Fruit fly (Drosophila melanogaster) whole organism, embryonic: ENCODE data around the gene Alg12.

Experiments
- ATbp ChIP-seq: fragments of 200-800 bp; sonication (Bioruptor generic); optimal IDR thresholded peaks from 2 replicates; lab custom pipeline; 2017; ENCODE audit warnings: missing biosample characterization, mild to moderate bottlenecking, missing genetic modification characterization, missing genetic modification reagents
- Antp ChIP-seq: fragments of 200-800 bp; sonication (Bioruptor generic); optimal IDR thresholded peaks from 3 replicates; lab custom pipeline; 2016; ENCODE audit warnings: missing biosample characterization, missing genetic modification characterization
- Awh ChIP-seq: fragments of 200-800 bp; sonication (Bioruptor generic); IDR thresholded peaks from 2 replicates; pipeline ENCODE4, ENCODE4 v1.3.6; 2022; ENCODE audit warnings: missing biosample characterization, missing genetic modification characterization
- Bgb ChIP-seq: fragments of 200-800 bp; sonication (Bioruptor generic); IDR thresholded peaks from 2 replicates; pipeline ENCODE4 v1.3.6; 2022; ENCODE audit warnings: missing biosample characterization, missing genetic modification characterization; ENCODE audit not compliant: partially characterized antibody
- CG10431 ChIP-seq: fragments of 200-800 bp; sonication (Bioruptor generic); optimal IDR thresholded peaks from 3 replicates; lab custom pipeline; 2018; ENCODE audit warnings: missing biosample characterization, mild to moderate bottlenecking, missing genetic modification characterization
- CG11696 ChIP-seq: fragments of 200-800 bp; sonication (Bioruptor generic); IDR thresholded peaks from 2 replicates; pipeline ENCODE4 v1.3.6; 2022; ENCODE audit warnings: missing biosample characterization, missing genetic modification characterization
- CG2712 ChIP-seq: fragments of 200-800 bp; optimal IDR thresholded peaks from 3 replicates; lab custom pipeline; 2019; ENCODE audit warnings: missing biosample characterization, mild to moderate bottlenecking, missing genetic modification characterization, moderate library complexity
- CG31441 ChIP-seq: fragments of 200-800 bp; sonication (Bioruptor generic); IDR thresholded peaks from 2 replicates; pipeline ENCODE4 v1.3.6; 2022; ENCODE audit warnings: missing biosample characterization, missing genetic modification characterization
- CG32772 ChIP-seq: fragments of 200-800 bp; sonication (Bioruptor generic); IDR thresholded peaks from 2 replicates; pipeline ENCODE4 v1.3.6; 2022; ENCODE audit warnings: missing biosample characterization, missing genetic modification characterization
- CG33557 ChIP-seq: fragments of 200-800 bp; sonication (Bioruptor generic); optimal IDR thresholded peaks from 2 replicates; lab custom pipeline; 2019; ENCODE audit warnings: missing biosample characterization, mild to moderate bottlenecking, missing genetic modification characterization, moderate library complexity
- CG4360 ChIP-seq: fragments of 200-800 bp; sonication (Bioruptor generic); IDR thresholded peaks from 2 replicates; pipeline ENCODE4 v1.3.6; 2022; ENCODE audit warnings: missing biosample characterization, missing genetic modification characterization
- CG7372 ChIP-seq: fragments of 200-800 bp; sonication (Bioruptor generic); IDR thresholded peaks from 2 replicates; pipeline ENCODE4 v1.3.6; 2022; ENCODE audit warnings: missing biosample characterization, missing genetic modification characterization
- CG7839 ChIP-seq: fragments of 200-800 bp; sonication (Bioruptor generic); optimal IDR thresholded peaks from 3 replicates; lab custom pipeline; 2018; ENCODE audit warnings: missing biosample characterization, mild to moderate bottlenecking, missing genetic modification characterization, moderate library complexity
- CG8388 ChIP-seq: fragments of 200-800 bp; sonication (Bioruptor generic); optimal IDR thresholded peaks from 2 replicates; lab custom pipeline; 2019; ENCODE audit warnings: missing biosample characterization, mild to moderate bottlenecking, missing genetic modification characterization, moderate library complexity
- Dek ChIP-seq: fragments of 200-800 bp; sonication (Bioruptor generic); optimal IDR thresholded peaks from 3 replicates; lab custom pipeline; 2019; ENCODE audit warnings: missing biosample characterization, mild to moderate bottlenecking, missing genetic modification characterization, moderate library complexity
- HLH4C ChIP-seq: fragments of 200-800 bp; sonication (Bioruptor generic); IDR thresholded peaks from 3 replicates; pipeline ENCODE4 v1.3.6; 2022; ENCODE audit warnings: missing biosample characterization, missing genetic modification characterization; ENCODE audit not compliant: partially characterized antibody
- Hr51 ChIP-seq, 2 experiments: fragments of 200-800 bp; sonication (Bioruptor generic); optimal IDR thresholded peaks; 2 replicates in 1 of 2; 3 replicates in 1 of 2; lab custom pipeline; 2016 to 2018; ENCODE audit warnings: missing biosample characterization in 2 of 2, missing genetic modification characterization in 2 of 2, mild to moderate bottlenecking in 1 of 2, moderate library complexity in 1 of 2
- Jarid2 ChIP-seq: fragments of 200-800 bp; sonication (Bioruptor generic); optimal IDR thresholded peaks from 3 replicates; lab custom pipeline; 2017; ENCODE audit warnings: mild to moderate bottlenecking, missing biosample characterization, missing genetic modification reagents, missing genetic modification characterization
- Med ChIP-seq: fragments of 200-800 bp; sonication (Bioruptor generic); peaks from one replicate; lab custom pipeline; 2016; ENCODE audit warnings: missing biosample characterization, missing genetic modification characterization, mild to moderate bottlenecking, inconsistent platforms, moderate library complexity
- PHDP ChIP-seq: fragments of 200-800 bp; sonication (Bioruptor generic); optimal IDR thresholded peaks from 3 replicates; lab custom pipeline; 2018; ENCODE audit warnings: missing biosample characterization, mild to moderate bottlenecking, missing genetic modification characterization, moderate library complexity
- Pdp1 ChIP-seq, 2 experiments: fragments of 200-800 bp; sonication (Bioruptor generic); optimal IDR thresholded peaks; 3 replicates each; lab custom pipeline; 2016; ENCODE audit warnings: missing biosample characterization in 2 of 2, missing genetic modification characterization in 2 of 2, mild to moderate bottlenecking in 1 of 2, moderate library complexity in 1 of 2
- Ptx1 ChIP-seq: fragments of 200-800 bp; sonication (Bioruptor generic); IDR thresholded peaks from 2 replicates; pipeline ENCODE4 v1.3.6; 2022; ENCODE audit warnings: missing biosample characterization, missing genetic modification characterization
- Sox102F ChIP-seq: fragments of 200-800 bp; sonication (Bioruptor generic); optimal IDR thresholded peaks from 2 replicates; lab custom pipeline; 2018; ENCODE audit warnings: missing biosample characterization, mild to moderate bottlenecking, missing genetic modification characterization, moderate library complexity
- Xbp1 ChIP-seq: fragments of 200-800 bp; sonication (Bioruptor generic); optimal IDR thresholded peaks from 3 replicates; lab custom pipeline; 2016; ENCODE audit warnings: missing biosample characterization, mild to moderate bottlenecking, missing genetic modification characterization
- bab2 ChIP-seq: fragments of 200-800 bp; sonication (Bioruptor generic); optimal IDR thresholded peaks from 2 replicates; lab custom pipeline; 2016; ENCODE audit warnings: missing biosample characterization, missing genetic modification characterization
- bsh ChIP-seq, 2 experiments: fragments of 200-800 bp; sonication (Bioruptor generic); optimal IDR thresholded peaks; 2 replicates each; lab custom pipeline; 2017 to 2018; ENCODE audit warnings: mild to moderate bottlenecking in 2 of 2, missing biosample characterization in 2 of 2, missing genetic modification characterization in 2 of 2, moderate library complexity in 1 of 2
- chif ChIP-seq, 2 experiments: fragments of 200-800 bp; sonication (Bioruptor generic); optimal IDR thresholded peaks; 3 replicates each; lab custom pipeline; 2016; ENCODE audit warnings: missing biosample characterization in 2 of 2, missing genetic modification characterization in 2 of 2
- dmrt11E ChIP-seq: fragments of 200-800 bp; sonication (Bioruptor generic); optimal IDR thresholded peaks from 3 replicates; lab custom pipeline; 2018; ENCODE audit warnings: missing biosample characterization, mild to moderate bottlenecking, missing genetic modification characterization, moderate library complexity
- dmrt99B ChIP-seq: fragments of 200-800 bp; sonication (Bioruptor generic); optimal IDR thresholded peaks from 2 replicates; lab custom pipeline; 2018; ENCODE audit warnings: missing biosample characterization, mild to moderate bottlenecking, missing genetic modification characterization, moderate library complexity
- dpn ChIP-seq, 2 experiments: fragments of 200-800 bp; sonication (Bioruptor generic); optimal IDR thresholded peaks; 3 replicates each; lab custom pipeline; 2016; ENCODE audit warnings: missing biosample characterization in 2 of 2, missing genetic modification characterization in 2 of 2
- gem ChIP-seq: fragments of 200-800 bp; sonication (Bioruptor generic); optimal IDR thresholded peaks from 2 replicates; lab custom pipeline; 2019; ENCODE audit warnings: missing biosample characterization, mild to moderate bottlenecking, missing genetic modification characterization, moderate library complexity
- gfzf ChIP-seq: fragments of 200-800 bp; sonication (Bioruptor generic); optimal IDR thresholded peaks from 2 replicates; lab custom pipeline; 2016; ENCODE audit warnings: missing biosample characterization, mild to moderate bottlenecking, missing genetic modification characterization, moderate library complexity
- grau ChIP-seq: fragments of 200-800 bp; optimal IDR thresholded peaks from 3 replicates; lab custom pipeline; 2019; ENCODE audit warnings: missing biosample characterization, mild to moderate bottlenecking, missing genetic modification characterization, moderate library complexity
- gro ChIP-seq: fragments of 200-800 bp; sonication (Bioruptor generic); optimal IDR thresholded peaks from 2 replicates; lab custom pipeline; 2016; ENCODE audit warnings: missing biosample characterization, missing genetic modification characterization
- gsb-n ChIP-seq: fragments of 200-800 bp; sonication (Bioruptor generic); optimal IDR thresholded peaks from 3 replicates; lab custom pipeline; 2018; ENCODE audit warnings: missing biosample characterization, mild to moderate bottlenecking, missing genetic modification characterization
- gt ChIP-seq: fragments of 200-800 bp; sonication (Bioruptor generic); IDR thresholded peaks from 2 replicates; pipeline ENCODE4 v1.3.6; 2022; ENCODE audit warnings: missing biosample characterization, missing genetic modification characterization
- hbn ChIP-seq: fragments of 200-800 bp; sonication (Bioruptor generic); IDR thresholded peaks from 2 replicates; pipeline ENCODE4 v1.3.6; 2022; ENCODE audit warnings: missing biosample characterization, missing genetic modification characterization; ENCODE audit not compliant: partially characterized antibody
- knrl ChIP-seq: fragments of 200-800 bp; sonication (Bioruptor generic); IDR thresholded peaks from 3 replicates; pipeline ENCODE4 v1.3.6; 2022; ENCODE audit warnings: missing biosample characterization, missing genetic modification characterization; ENCODE audit not compliant: partially characterized antibody
- lola ChIP-seq, 3 experiments: fragments of >200 bp in 2 of 3; fragments of 200-800 bp in 1 of 3; sonication (Bioruptor generic) in 1 of 3; optimal IDR thresholded peaks; 2 replicates each; lab custom pipeline; 2017 to 2019; ENCODE audit warnings: missing biosample characterization in 3 of 3, missing genetic modification characterization in 3 of 3, mild to moderate bottlenecking in 1 of 3, moderate library complexity in 1 of 3
- nerfin-1 ChIP-seq: fragments of 200-800 bp; sonication (Bioruptor generic); optimal IDR thresholded peaks from 3 replicates; lab custom pipeline; 2019; ENCODE audit warnings: missing biosample characterization, mild to moderate bottlenecking, missing genetic modification characterization, moderate library complexity
- otp ChIP-seq: fragments of 200-800 bp; sonication (Bioruptor generic); IDR thresholded peaks from 3 replicates; pipeline ENCODE4, ENCODE4 v1.3.6; 2022; ENCODE audit warnings: missing biosample characterization, missing genetic modification characterization
- sc ChIP-seq, 3 experiments: fragments of >200 bp in 2 of 3; fragments of 200-800 bp in 1 of 3; sonication (Bioruptor generic) in 1 of 3; optimal IDR thresholded peaks; 2 replicates in 2 of 3; 3 replicates in 1 of 3; lab custom pipeline; 2017; ENCODE audit warnings: mild to moderate bottlenecking in 1 of 3, missing biosample characterization in 1 of 3, missing genetic modification characterization in 1 of 3, missing genetic modification reagents in 1 of 3
- schlank ChIP-seq: fragments of 200-800 bp; sonication (Bioruptor generic); optimal IDR thresholded peaks from 2 replicates; lab custom pipeline; 2018; ENCODE audit warnings: missing biosample characterization, mild to moderate bottlenecking, missing genetic modification characterization
- sens ChIP-seq: fragments of 200-800 bp; sonication (Bioruptor generic); peaks from one replicate; lab custom pipeline; 2016; ENCODE audit warnings: missing biosample characterization, missing genetic modification characterization
- tna ChIP-seq: fragments of 200-800 bp; sonication (Bioruptor generic); IDR thresholded peaks from 2 replicates; pipeline ENCODE4 v1.3.6; 2022; ENCODE audit warnings: missing biosample characterization, missing genetic modification characterization; ENCODE audit not compliant: partially characterized antibody
- unpg ChIP-seq: fragments of 200-800 bp; sonication (Bioruptor generic); optimal IDR thresholded peaks from 3 replicates; lab custom pipeline; 2018; ENCODE audit warnings: missing biosample characterization, mild to moderate bottlenecking, missing genetic modification characterization, moderate library complexity
- vvl ChIP-seq: fragments of 200-800 bp; sonication (Bioruptor generic); IDR thresholded peaks from 2 replicates; pipeline ENCODE4 v1.3.6; 2022; ENCODE audit warnings: missing biosample characterization, missing genetic modification characterization

The Alg12 gene

DNA sequence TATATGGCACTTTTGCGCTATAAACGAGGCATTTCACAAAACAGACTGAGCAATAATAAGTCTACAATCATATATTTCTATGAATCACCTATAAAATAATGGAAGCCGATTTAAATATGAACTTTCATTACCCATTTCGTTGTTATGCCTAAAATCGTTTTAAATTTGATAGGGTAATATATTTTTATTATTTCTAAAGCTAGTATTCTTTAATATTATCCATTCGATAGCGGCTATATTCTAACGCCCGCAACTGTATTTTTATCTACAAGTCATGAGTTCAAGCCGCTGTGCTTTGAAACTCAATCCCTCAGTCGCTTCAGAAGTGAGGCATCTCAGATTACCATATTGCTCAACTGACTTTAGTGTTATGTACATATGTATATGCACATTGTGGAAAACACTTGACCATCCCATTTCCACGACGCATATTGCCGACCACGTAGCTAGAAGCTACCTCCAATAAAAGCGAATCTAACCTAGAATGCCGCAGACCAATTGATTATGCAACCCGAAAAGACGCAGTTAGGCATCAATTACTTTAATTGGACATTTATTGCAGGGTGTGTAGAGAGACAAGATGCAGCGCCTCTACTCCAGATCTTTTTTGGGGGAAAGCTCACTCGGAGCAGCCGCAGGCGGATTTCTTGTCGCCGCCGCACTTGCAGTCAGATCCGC is 27.1 kb downstream of the Alg12 start:
- TF ChIP-seq chif (GFP tag; optimal IDR thresholded peaks at IDR 0.05; lab: Kevin White, UChicago) = no peak
- peak; percentile 21; the same call in 1 of the 2 replicates for TF ChIP-seq Bgb (GFP tag; lab: Robert Waterston, UW)
- no peak for TF ChIP-seq Med (GFP tag; lab: Kevin White, UChicago)
- no peak for TF ChIP-seq otp
- TF ChIP-seq Xbp1 = peak; percentile 6
- peak; percentile 47 for TF ChIP-seq unpg (GFP tag; lab: Kevin White, UChicago)
- no peak for TF ChIP-seq dpn (GFP tag; optimal IDR thresholded peaks at IDR 0.05; lab: Kevin White, UChicago)
- no peak for TF ChIP-seq gt (GFP tag; lab: Robert Waterston, UW)
- TF ChIP-seq tna = no peak
- TF ChIP-seq sc (optimal IDR thresholded peaks at IDR 0.05; lab: Kevin White, UChicago) = no peak
- no peak for TF ChIP-seq sc (GFP tag; optimal IDR thresholded peaks at IDR 0.05; lab: Kevin White, UChicago)
- TF ChIP-seq Pdp1 (GFP tag; optimal IDR thresholded peaks at IDR 0.05; lab: Kevin White, UChicago) = peak in 1 of 2 experiments; percentile 95
- TF ChIP-seq gfzf = no peak
- TF ChIP-seq Dek = peak; percentile 9
- TF ChIP-seq CG7372 (GFP tag; lab: Robert Waterston, UW) = no peak
- no peak for TF ChIP-seq gro (GFP tag; lab: Kevin White, UChicago)
- peak in 1 of 2 experiments; percentile 33 for TF ChIP-seq bsh (GFP tag; optimal IDR thresholded peaks at IDR 0.05; lab: Kevin White, UChicago)
- TF ChIP-seq lola (GFP tag; optimal IDR thresholded peaks at IDR 0.05; lab: Kevin White, UChicago) = no peak
- no peak for TF ChIP-seq CG32772 (GFP tag; lab: Robert Waterston, UW)
- TF ChIP-seq dmrt11E (tag; lab: Kevin White, UChicago) = peak; percentile 2
- TF ChIP-seq CG4360 (GFP tag; lab: Robert Waterston, UW) = no peak
- peak; percentile 26 for TF ChIP-seq PHDP (tag; lab: Kevin White, UChicago)
- no peak for TF ChIP-seq Jarid2 (GFP tag; lab: Kevin White, UChicago)
- peak; percentile 41 for TF ChIP-seq CG7839 (tag; lab: Kevin White, UChicago)
- no peak for TF ChIP-seq HLH4C (GFP tag; lab: Robert Waterston, UW)
- TF ChIP-seq ATbp (GFP tag; lab: Kevin White, UChicago) = peak; percentile 29
- no peak for TF ChIP-seq CG33557
- TF ChIP-seq gem (tag; lab: Kevin White, UChicago) = peak; percentile 73
- TF ChIP-seq CG8388 (GFP tag; lab: Kevin White, UChicago) = peak; percentile 50
- 0 out of 2 replicates have a peak, but pooled peaks have one; percentile 8 for TF ChIP-seq vvl (GFP tag; lab: Robert Waterston, UW)
- no peak for TF ChIP-seq bab2 (GFP tag; lab: Kevin White, UChicago)
- TF ChIP-seq CG11696 (GFP tag; lab: Robert Waterston, UW) = peak; percentile 79
- no peak for TF ChIP-seq knrl (GFP tag; lab: Robert Waterston, UW)
- no peak for TF ChIP-seq CG10431 (GFP tag; lab: Kevin White, UChicago)
- TF ChIP-seq hbn (GFP tag; lab: Robert Waterston, UW) = no peak
- TF ChIP-seq CG31441 = peak; percentile 39; the same call in 1 of the 2 replicates
- peak; percentile 16; the same call in 1 of the 2 replicates for TF ChIP-seq Ptx1 (GFP tag; lab: Robert Waterston, UW)
- TF ChIP-seq sens (GFP tag; lab: Kevin White, UChicago) = peak; percentile 25
- peak; percentile 14 for TF ChIP-seq gsb-n
- TF ChIP-seq Hr51 (GFP tag; optimal IDR thresholded peaks at IDR 0.05; lab: Kevin White, UChicago) = peak in 1 of 2 experiments; percentile 36
- TF ChIP-seq dmrt99B (tag; lab: Kevin White, UChicago) = peak; percentile 34
- peak; percentile 35 for TF ChIP-seq CG2712 (tag; lab: Kevin White, UChicago)
- TF ChIP-seq grau = peak; percentile 15
- TF ChIP-seq Antp (GFP tag; lab: Kevin White, UChicago) = no peak
- TF ChIP-seq Awh = no peak
- TF ChIP-seq schlank (tag; lab: Kevin White, UChicago) = no peak
- peak; percentile 25 for TF ChIP-seq Sox102F (GFP tag; lab: Kevin White, UChicago)
- no peak for TF ChIP-seq nerfin-1 (tag; lab: Kevin White, UChicago)
